Fruit fly (Drosophila melanogaster) whole organism, embryonic: ENCODE results near the gene ND-30.

ENCODE experiments used
- Asciz ChIP-seq: fragments of 200-800 bp; sonication (Bioruptor generic); optimal IDR thresholded peaks from 2 replicates; lab custom pipeline; 2017; ENCODE audit warnings: missing biosample characterization, mild to moderate bottlenecking, missing genetic modification characterization, missing genetic modification reagents
- B-H1 ChIP-seq: fragments of 200-800 bp; sonication (Bioruptor generic); IDR thresholded peaks from 3 replicates; pipeline ENCODE4 v1.3.6; 2022; ENCODE audit warnings: missing biosample characterization, missing genetic modification characterization
- Blimp-1 ChIP-seq: fragments of 200-800 bp; sonication (Bioruptor generic); optimal IDR thresholded peaks from 3 replicates; lab custom pipeline; 2018; ENCODE audit warnings: missing biosample characterization, missing genetic modification characterization, mild to moderate bottlenecking, moderate library complexity, missing genetic modification reagents
- CG10147 ChIP-seq: fragments of 200-800 bp; sonication (Bioruptor generic); optimal IDR thresholded peaks from 2 replicates; lab custom pipeline; 2019; ENCODE audit warnings: missing biosample characterization, mild to moderate bottlenecking, missing genetic modification characterization, moderate library complexity
- CG10267 ChIP-seq: fragments of 200-800 bp; sonication (Bioruptor generic); optimal IDR thresholded peaks from 2 replicates; lab custom pipeline; 2018; ENCODE audit warnings: missing biosample characterization, mild to moderate bottlenecking, missing genetic modification characterization, moderate library complexity
- CG11560 ChIP-seq: fragments of 200-800 bp; sonication (Bioruptor generic); IDR thresholded peaks from 3 replicates; pipeline ENCODE4 v1.3.6; 2022; ENCODE audit warnings: missing biosample characterization, missing genetic modification characterization
- CG1233 ChIP-seq: fragments of 200-800 bp; sonication (Bioruptor generic); optimal IDR thresholded peaks from 4 replicates; lab custom pipeline; 2018; ENCODE audit warnings: missing biosample characterization, mild to moderate bottlenecking, missing genetic modification characterization
- CG14965 ChIP-seq: fragments of 200-800 bp; sonication (Bioruptor generic); optimal IDR thresholded peaks from 2 replicates; lab custom pipeline; 2016; ENCODE audit warnings: missing biosample characterization, missing genetic modification characterization, borderline replicate concordance
- CG15479 ChIP-seq: fragments of 200-800 bp; sonication (Bioruptor generic); optimal IDR thresholded peaks from 3 replicates; lab custom pipeline; 2019; ENCODE audit warnings: missing biosample characterization, mild to moderate bottlenecking, missing genetic modification characterization, moderate library complexity
- CG16779 ChIP-seq: fragments of 200-800 bp; sonication (Bioruptor generic); IDR thresholded peaks from 2 replicates; pipeline ENCODE4 v1.3.6; 2022; ENCODE audit warnings: missing biosample characterization, missing genetic modification characterization
- CG16813 ChIP-seq: fragments of 200-800 bp; sonication (Bioruptor generic); IDR thresholded peaks from 3 replicates; pipeline ENCODE4 v1.3.6; 2022; ENCODE audit warnings: missing biosample characterization, missing genetic modification characterization; ENCODE audit not compliant: partially characterized antibody
- CG30403 ChIP-seq: fragments of 200-800 bp; sonication (Bioruptor generic); optimal IDR thresholded peaks from 3 replicates; lab custom pipeline; 2016; ENCODE audit warnings: missing biosample characterization, missing genetic modification characterization
- CG3163 ChIP-seq: fragments of 200-800 bp; sonication (Bioruptor generic); optimal IDR thresholded peaks from 3 replicates; lab custom pipeline; 2016; ENCODE audit warnings: missing biosample characterization, missing genetic modification characterization
- CG6765 ChIP-seq: fragments of 200-800 bp; sonication (Bioruptor generic); optimal IDR thresholded peaks from 3 replicates; lab custom pipeline; 2017; ENCODE audit warnings: missing biosample characterization, mild to moderate bottlenecking, missing genetic modification characterization
- CG7963 ChIP-seq: fragments of 200-800 bp; sonication (Bioruptor generic); IDR thresholded peaks from 3 replicates; pipeline ENCODE4 v1.3.6; 2022; ENCODE audit warnings: missing biosample characterization, missing genetic modification characterization; ENCODE audit not compliant: partially characterized antibody
- CG9817 ChIP-seq: fragments of 200-800 bp; sonication (Bioruptor generic); optimal IDR thresholded peaks from 2 replicates; lab custom pipeline; 2018; ENCODE audit warnings: missing biosample characterization, mild to moderate bottlenecking, missing genetic modification characterization, moderate library complexity
- CkIIα-i1 ChIP-seq: fragments of 200-800 bp; sonication (Bioruptor generic); IDR thresholded peaks from 2 replicates; pipeline ENCODE4 v1.3.6; 2022; ENCODE audit warnings: missing biosample characterization, missing genetic modification characterization
- Dbx ChIP-seq: fragments of 200-800 bp; sonication (Bioruptor generic); IDR thresholded peaks from 3 replicates; pipeline ENCODE4 v1.3.6; 2022; ENCODE audit warnings: missing biosample characterization, missing genetic modification characterization
- Eip74EF ChIP-seq, 2 experiments: fragments of 200-800 bp in 1 of 2; fragments of >200 bp in 1 of 2; sonication (Bioruptor generic) in 1 of 2; optimal IDR thresholded peaks; 2 replicates each; lab custom pipeline; 2017 to 2019; ENCODE audit warnings: missing biosample characterization in 2 of 2, missing genetic modification characterization in 2 of 2, mild to moderate bottlenecking in 1 of 2, moderate library complexity in 1 of 2
- Elba2 ChIP-seq: fragments of 200-800 bp; sonication (Bioruptor generic); optimal IDR thresholded peaks from 3 replicates; lab custom pipeline; 2016; ENCODE audit warnings: missing biosample characterization, missing genetic modification characterization
- Fer1 ChIP-seq: fragments of 200-800 bp; sonication (Bioruptor generic); optimal IDR thresholded peaks from 2 replicates; lab custom pipeline; 2017; ENCODE audit warnings: missing biosample characterization, mild to moderate bottlenecking, missing genetic modification characterization
- Fer2 ChIP-seq: fragments of 200-800 bp; sonication (Bioruptor generic); optimal IDR thresholded peaks from 2 replicates; lab custom pipeline; 2018; ENCODE audit warnings: missing biosample characterization, mild to moderate bottlenecking, missing genetic modification characterization, moderate library complexity
- GATAe ChIP-seq: fragments of 200-800 bp; sonication (Bioruptor generic); conservative IDR thresholded peaks from 2 replicates; pipeline ENCODE4 v1.3.6; 2022; ENCODE audit warnings: missing biosample characterization, missing genetic modification characterization
- Gsc ChIP-seq: fragments of 200-800 bp; sonication (Bioruptor generic); IDR thresholded peaks from 2 replicates; pipeline ENCODE4 v1.3.6; 2022; ENCODE audit warnings: missing biosample characterization, missing genetic modification characterization
- Hand ChIP-seq: fragments of 200-800 bp; sonication (Bioruptor generic); optimal IDR thresholded peaks from 2 replicates; lab custom pipeline; 2017; ENCODE audit warnings: mild to moderate bottlenecking, missing biosample characterization, missing genetic modification reagents, missing genetic modification characterization
- Meics ChIP-seq: fragments of 200-800 bp; sonication (Bioruptor generic); optimal IDR thresholded peaks from 2 replicates; lab custom pipeline; 2017; ENCODE audit warnings: missing biosample characterization, mild to moderate bottlenecking, missing genetic modification characterization
- NC2α ChIP-seq: fragments of 200-800 bp; sonication (Bioruptor generic); optimal IDR thresholded peaks from 2 replicates; lab custom pipeline; 2016; ENCODE audit warnings: missing biosample characterization, missing genetic modification characterization
- Nf-YB ChIP-seq: fragments of 200-800 bp; sonication (Bioruptor generic); optimal IDR thresholded peaks from 3 replicates; lab custom pipeline; 2019; ENCODE audit warnings: missing biosample characterization, mild to moderate bottlenecking, missing genetic modification characterization, moderate library complexity
- Oli ChIP-seq: fragments of 200-800 bp; sonication (Bioruptor generic); optimal IDR thresholded peaks from 2 replicates; lab custom pipeline; 2018; ENCODE audit warnings: missing biosample characterization, mild to moderate bottlenecking, missing genetic modification characterization, moderate library complexity
- Opbp ChIP-seq: fragments of 200-800 bp; sonication (Bioruptor generic); IDR thresholded peaks from 3 replicates; pipeline ENCODE4 v1.3.6; 2022; ENCODE audit warnings: missing biosample characterization, missing genetic modification characterization; ENCODE audit not compliant: partially characterized antibody
- Ptx1 ChIP-seq: fragments of 200-800 bp; sonication (Bioruptor generic); IDR thresholded peaks from 2 replicates; pipeline ENCODE4 v1.3.6; 2022; ENCODE audit warnings: missing biosample characterization, missing genetic modification characterization
- Scr ChIP-seq: fragments of 200-800 bp; sonication (Bioruptor generic); IDR thresholded peaks from 2 replicates; pipeline ENCODE4 v1.3.6; 2022; ENCODE audit warnings: missing biosample characterization, missing genetic modification characterization; ENCODE audit not compliant: partially characterized antibody
- Sin3A ChIP-seq: fragments of >200 bp; optimal IDR thresholded peaks from 2 replicates; lab custom pipeline; 2018
- amos ChIP-seq: fragments of 200-800 bp; sonication (Bioruptor generic); IDR thresholded peaks from 2 replicates; pipeline ENCODE4 v1.3.6; 2022; ENCODE audit warnings: missing biosample characterization, missing genetic modification characterization; ENCODE audit not compliant: partially characterized antibody
- corto ChIP-seq: fragments of 200-800 bp; sonication (Bioruptor generic); optimal IDR thresholded peaks from 2 replicates; lab custom pipeline; 2016; ENCODE audit warnings: missing biosample characterization, mild to moderate bottlenecking, missing genetic modification characterization, moderate library complexity
- dpn ChIP-seq, 2 experiments: fragments of 200-800 bp; sonication (Bioruptor generic); optimal IDR thresholded peaks; 3 replicates each; lab custom pipeline; 2016; ENCODE audit warnings: missing biosample characterization in 2 of 2, missing genetic modification characterization in 2 of 2
- exex ChIP-seq: fragments of 200-800 bp; sonication (Bioruptor generic); optimal IDR thresholded peaks from 4 replicates; lab custom pipeline; 2018; ENCODE audit warnings: missing biosample characterization, mild to moderate bottlenecking, missing genetic modification characterization, moderate library complexity
- fd64A ChIP-seq: fragments of 200-800 bp; sonication (Bioruptor generic); optimal IDR thresholded peaks from 3 replicates; lab custom pipeline; 2018; ENCODE audit warnings: missing biosample characterization, mild to moderate bottlenecking, missing genetic modification characterization
- fru ChIP-seq: fragments of >200 bp; optimal IDR thresholded peaks from 2 replicates; lab custom pipeline; 2017
- gce ChIP-seq: fragments of 200-800 bp; sonication (Bioruptor generic); IDR thresholded peaks from 3 replicates; pipeline ENCODE4 v1.3.6; 2022; ENCODE audit warnings: missing biosample characterization, missing genetic modification characterization
- mld ChIP-seq: fragments of 200-800 bp; sonication (Bioruptor generic); IDR thresholded peaks from 3 replicates; pipeline ENCODE4 v1.3.6; 2022; ENCODE audit warnings: missing biosample characterization, missing genetic modification characterization; ENCODE audit not compliant: partially characterized antibody
- oc ChIP-seq: fragments of 200-800 bp; sonication (Bioruptor generic); optimal IDR thresholded peaks from 2 replicates; lab custom pipeline; 2018; ENCODE audit warnings: missing biosample characterization, mild to moderate bottlenecking, missing genetic modification characterization, moderate library complexity
- pb ChIP-seq: fragments of 200-800 bp; sonication (Bioruptor generic); optimal IDR thresholded peaks from 3 replicates; lab custom pipeline; 2016; ENCODE audit warnings: missing biosample characterization, missing genetic modification characterization
- pros ChIP-seq: fragments of 200-800 bp; sonication (Bioruptor generic); optimal IDR thresholded peaks from 3 replicates; lab custom pipeline; 2019; ENCODE audit warnings: missing biosample characterization, mild to moderate bottlenecking, missing genetic modification characterization, moderate library complexity
- sima ChIP-seq: fragments of 200-800 bp; sonication (Bioruptor generic); optimal IDR thresholded peaks from 2 replicates; lab custom pipeline; 2016; ENCODE audit warnings: missing biosample characterization, missing genetic modification characterization
- slbo ChIP-seq: fragments of 200-800 bp; sonication (Bioruptor generic); IDR thresholded peaks from 2 replicates; pipeline ENCODE4 v1.3.6; 2022; ENCODE audit warnings: missing biosample characterization, missing genetic modification characterization
- slou ChIP-seq: fragments of 200-800 bp; sonication (Bioruptor generic); optimal IDR thresholded peaks from 3 replicates; lab custom pipeline; 2016; ENCODE audit warnings: missing biosample characterization, missing genetic modification characterization
- sna ChIP-seq: fragments of 200-800 bp; sonication (Bioruptor generic); IDR thresholded peaks from 2 replicates; pipeline ENCODE4 v1.3.6; 2022; ENCODE audit warnings: missing biosample characterization, missing genetic modification characterization; ENCODE audit not compliant: partially characterized antibody
- stwl ChIP-seq: fragments of 200-800 bp; sonication (Bioruptor generic); optimal IDR thresholded peaks from 3 replicates; lab custom pipeline; 2018; ENCODE audit warnings: missing biosample characterization, mild to moderate bottlenecking, missing genetic modification characterization, moderate library complexity
- zf30C ChIP-seq: fragments of 200-800 bp; sonication (Bioruptor generic); optimal IDR thresholded peaks from 3 replicates; lab custom pipeline; 2018; ENCODE audit warnings: missing biosample characterization, mild to moderate bottlenecking, missing genetic modification characterization

ND-30 gene

dm6 chr3L:3127544-3127943, 31.8 kb downstream of the ND-30 start, which contains the start of gene promL (continued):
- no peak for TF ChIP-seq CG11560 (tag; lab: Robert Waterston, UW)
- peak; percentile 41 for TF ChIP-seq fd64A (GFP tag; lab: Kevin White, UChicago)
- peak; percentile 17; the same call in 1 of the 2 replicates for TF ChIP-seq Scr (GFP tag; lab: Robert Waterston, UW)
- TF ChIP-seq amos (GFP tag; lab: Robert Waterston, UW), result no peak; the same call in 1 of the 2 replicates
- peak; percentile 46 for TF ChIP-seq CG9817 (tag; lab: Kevin White, UChicago)
- peak; percentile 69 for TF ChIP-seq CG10267 (tag; lab: Kevin White, UChicago)
- TF ChIP-seq Meics (GFP tag; lab: Kevin White, UChicago), result peak; percentile 80
- peak in 1 of 2 experiments; percentile 48 for TF ChIP-seq Eip74EF (GFP tag; optimal IDR thresholded peaks at IDR 0.05; lab: Kevin White, UChicago)
- TF ChIP-seq pb, result peak; percentile 67
- TF ChIP-seq Dbx (GFP tag; lab: Robert Waterston, UW), result peak; percentile 35; the same call in 1 of the 3 replicates
- no peak for TF ChIP-seq B-H1 (GFP tag; lab: Robert Waterston, UW)
- no peak for TF ChIP-seq pros (GFP tag; lab: Kevin White, UChicago)
- TF ChIP-seq Blimp-1, result peak; percentile 43
- peak; percentile 15 for TF ChIP-seq Oli (tag; lab: Kevin White, UChicago)
- TF ChIP-seq GATAe (GFP tag; lab: Robert Waterston, UW), result no peak
- no peak for TF ChIP-seq NC2α (GFP tag; lab: Kevin White, UChicago)
- no peak for TF ChIP-seq sima (GFP tag; lab: Kevin White, UChicago)
- peak; percentile 79 for TF ChIP-seq stwl (tag; lab: Kevin White, UChicago)
- peak; percentile 34 for TF ChIP-seq corto (GFP tag; lab: Kevin White, UChicago)
- TF ChIP-seq Ptx1 (GFP tag; lab: Robert Waterston, UW), result peak; percentile 32; the same call in 1 of the 2 replicates
- TF ChIP-seq Opbp, result peak; percentile 61; the same call in 2 of the 3 replicates
- no peak for TF ChIP-seq mld (GFP tag; lab: Robert Waterston, UW)
- peak; percentile 50 for TF ChIP-seq Fer2
- peak; percentile 81 for TF ChIP-seq CG6765
- no peak for TF ChIP-seq sna (GFP tag; lab: Robert Waterston, UW)
- TF ChIP-seq Fer1, result peak; percentile 80
- TF ChIP-seq CG10147 (GFP tag; lab: Kevin White, UChicago), result peak; percentile 64
- TF ChIP-seq Asciz (GFP tag; lab: Kevin White, UChicago), result peak; percentile 50
- TF ChIP-seq slou (GFP tag; lab: Kevin White, UChicago), result no peak
- TF ChIP-seq zf30C (GFP tag; lab: Kevin White, UChicago), result peak; percentile 23
- no peak for TF ChIP-seq CkIIα-i1 (GFP tag; lab: Robert Waterston, UW)
- no peak for TF ChIP-seq Elba2
- TF ChIP-seq slbo (GFP tag; lab: Robert Waterston, UW), result no peak
- TF ChIP-seq Gsc (GFP tag; lab: Robert Waterston, UW), result no peak
- TF ChIP-seq CG16779 (GFP tag; lab: Robert Waterston, UW), result no peak
- peak; percentile 18 for TF ChIP-seq Hand (GFP tag; lab: Kevin White, UChicago)
- peak; percentile 24 for TF ChIP-seq oc
- no peak for TF ChIP-seq CG15479
- peak; percentile 58 for TF ChIP-seq Nf-YB (GFP tag; lab: Kevin White, UChicago)
- TF ChIP-seq fru, result no peak
- TF ChIP-seq dpn (GFP tag; optimal IDR thresholded peaks at IDR 0.05; lab: Kevin White, UChicago), result peak in 1 of 2 experiments; percentile 43
- TF ChIP-seq Sin3A (lab: Kevin White, UChicago), result peak; percentile 42
- no peak for TF ChIP-seq CG7963 (GFP tag; lab: Robert Waterston, UW)
- peak; percentile 49 for TF ChIP-seq CG30403 (GFP tag; lab: Kevin White, UChicago)
- TF ChIP-seq exex, result no peak
- no peak for TF ChIP-seq gce
- TF ChIP-seq CG14965 (GFP tag; lab: Kevin White, UChicago), result peak; percentile 3
- TF ChIP-seq CG3163 (GFP tag; lab: Kevin White, UChicago), result no peak
- TF ChIP-seq CG1233, result peak; percentile 53
- TF ChIP-seq CG16813, result no peak
